Fruit fly (Drosophila melanogaster) whole organism, embryonic: ENCODE data around the gene CG18675.

ENCODE experiments used
- Asciz ChIP-seq: fragments of 200-800 bp; sonication (Bioruptor generic); optimal IDR thresholded peaks from 2 replicates; lab custom pipeline; 2017; ENCODE audit warnings: missing biosample characterization, mild to moderate bottlenecking, missing genetic modification characterization, missing genetic modification reagents
- Atf3 ChIP-seq: fragments of 200-800 bp; sonication (Bioruptor generic); optimal IDR thresholded peaks from 3 replicates; lab custom pipeline; 2016; ENCODE audit warnings: missing biosample characterization, missing genetic modification characterization
- CG10267 ChIP-seq: fragments of 200-800 bp; sonication (Bioruptor generic); optimal IDR thresholded peaks from 2 replicates; lab custom pipeline; 2018; ENCODE audit warnings: missing biosample characterization, mild to moderate bottlenecking, missing genetic modification characterization, moderate library complexity
- CG10366 ChIP-seq: fragments of 200-800 bp; sonication (Bioruptor generic); IDR thresholded peaks from 2 replicates; pipeline ENCODE4 v1.3.6; 2022; ENCODE audit warnings: missing biosample characterization, missing genetic modification characterization
- CG10462 ChIP-seq: fragments of 200-800 bp; sonication (Bioruptor generic); optimal IDR thresholded peaks from 2 replicates; lab custom pipeline; 2016; ENCODE audit warnings: missing biosample characterization, missing genetic modification characterization
- CG10979 ChIP-seq: fragments of 200-800 bp; sonication (Bioruptor generic); optimal IDR thresholded peaks from 2 replicates; lab custom pipeline; 2018; ENCODE audit warnings: missing biosample characterization, mild to moderate bottlenecking, missing genetic modification characterization, moderate library complexity
- CG12769 ChIP-seq: fragments of 200-800 bp; sonication (Bioruptor generic); optimal IDR thresholded peaks from 2 replicates; lab custom pipeline; 2019; ENCODE audit warnings: missing biosample characterization, mild to moderate bottlenecking, missing genetic modification characterization, moderate library complexity
- CG13287 ChIP-seq: fragments of 200-800 bp; sonication (Bioruptor generic); IDR thresholded peaks from 2 replicates; pipeline ENCODE4 v1.3.6; 2022; ENCODE audit warnings: missing biosample characterization, missing genetic modification characterization; ENCODE audit not compliant: partially characterized antibody
- CG13775 ChIP-seq: fragments of 200-800 bp; sonication (Bioruptor generic); optimal IDR thresholded peaks from 3 replicates; lab custom pipeline; 2017; ENCODE audit warnings: missing biosample characterization, mild to moderate bottlenecking, missing genetic modification characterization
- CG15479 ChIP-seq: fragments of 200-800 bp; sonication (Bioruptor generic); optimal IDR thresholded peaks from 3 replicates; lab custom pipeline; 2019; ENCODE audit warnings: missing biosample characterization, mild to moderate bottlenecking, missing genetic modification characterization, moderate library complexity
- CG15514 ChIP-seq: fragments of 200-800 bp; sonication (Bioruptor generic); optimal IDR thresholded peaks from 3 replicates; lab custom pipeline; 2017; ENCODE audit warnings: missing biosample characterization, missing genetic modification characterization, mild to moderate bottlenecking, moderate library complexity, missing genetic modification reagents
- CG17829 ChIP-seq: fragments of 200-800 bp; optimal IDR thresholded peaks from 2 replicates; lab custom pipeline; 2019; ENCODE audit warnings: missing biosample characterization, mild to moderate bottlenecking, missing genetic modification characterization, moderate library complexity
- CG2129 ChIP-seq: fragments of 200-800 bp; sonication (Bioruptor generic); IDR thresholded peaks from 2 replicates; pipeline ENCODE4 v1.3.6; 2022; ENCODE audit warnings: missing biosample characterization, missing genetic modification characterization; ENCODE audit not compliant: partially characterized antibody
- CG2199 ChIP-seq: fragments of 200-800 bp; sonication (Bioruptor generic); IDR thresholded peaks from 3 replicates; pipeline ENCODE4 v1.3.6; 2022; ENCODE audit warnings: missing biosample characterization, missing genetic modification characterization
- CG2712 ChIP-seq: fragments of 200-800 bp; optimal IDR thresholded peaks from 3 replicates; lab custom pipeline; 2019; ENCODE audit warnings: missing biosample characterization, mild to moderate bottlenecking, missing genetic modification characterization, moderate library complexity
- CG30403 ChIP-seq: fragments of 200-800 bp; sonication (Bioruptor generic); optimal IDR thresholded peaks from 3 replicates; lab custom pipeline; 2016; ENCODE audit warnings: missing biosample characterization, missing genetic modification characterization
- CG31365 ChIP-seq: fragments of 200-800 bp; sonication (Bioruptor generic); optimal IDR thresholded peaks from 2 replicates; lab custom pipeline; 2018; ENCODE audit warnings: missing biosample characterization, mild to moderate bottlenecking, missing genetic modification characterization
- CG32772 ChIP-seq: fragments of 200-800 bp; sonication (Bioruptor generic); IDR thresholded peaks from 2 replicates; pipeline ENCODE4 v1.3.6; 2022; ENCODE audit warnings: missing biosample characterization, missing genetic modification characterization
- CG4404 ChIP-seq: fragments of 200-800 bp; sonication (Bioruptor generic); IDR thresholded peaks from 2 replicates; pipeline ENCODE4 v1.3.6; 2022; ENCODE audit warnings: missing biosample characterization, missing genetic modification characterization
- CG4820 ChIP-seq: fragments of 200-800 bp; sonication (Bioruptor generic); optimal IDR thresholded peaks from 3 replicates; lab custom pipeline; 2016; ENCODE audit warnings: missing biosample characterization, missing genetic modification characterization
- CG6254 ChIP-seq: fragments of 200-800 bp; sonication (Bioruptor generic); optimal IDR thresholded peaks from 3 replicates; lab custom pipeline; 2017; ENCODE audit warnings: mild to moderate bottlenecking, missing biosample characterization, missing genetic modification reagents, missing genetic modification characterization
- CG6689 ChIP-seq: fragments of 200-800 bp; sonication (Bioruptor generic); IDR thresholded peaks from 2 replicates; pipeline ENCODE4 v1.3.6; 2022; ENCODE audit warnings: missing biosample characterization, missing genetic modification characterization
- CG7271 ChIP-seq: fragments of 200-800 bp; sonication (Bioruptor generic); optimal IDR thresholded peaks from 2 replicates; lab custom pipeline; 2018; ENCODE audit warnings: missing biosample characterization, mild to moderate bottlenecking, missing genetic modification characterization, moderate library complexity
- CG8388 ChIP-seq: fragments of 200-800 bp; sonication (Bioruptor generic); optimal IDR thresholded peaks from 2 replicates; lab custom pipeline; 2019; ENCODE audit warnings: missing biosample characterization, mild to moderate bottlenecking, missing genetic modification characterization, moderate library complexity
- CHES-1-like ChIP-seq: fragments of 200-800 bp; sonication (Bioruptor generic); optimal IDR thresholded peaks from 2 replicates; lab custom pipeline; 2016; ENCODE audit warnings: missing biosample characterization, missing genetic modification characterization
- H15 ChIP-seq: fragments of 200-800 bp; sonication (Bioruptor generic); IDR thresholded peaks from 3 replicates; pipeline ENCODE4 v1.3.6; 2022; ENCODE audit warnings: missing biosample characterization, missing genetic modification characterization
- Hand ChIP-seq: fragments of 200-800 bp; sonication (Bioruptor generic); optimal IDR thresholded peaks from 2 replicates; lab custom pipeline; 2017; ENCODE audit warnings: mild to moderate bottlenecking, missing biosample characterization, missing genetic modification reagents, missing genetic modification characterization
- Jarid2 ChIP-seq: fragments of 200-800 bp; sonication (Bioruptor generic); optimal IDR thresholded peaks from 3 replicates; lab custom pipeline; 2017; ENCODE audit warnings: mild to moderate bottlenecking, missing biosample characterization, missing genetic modification reagents, missing genetic modification characterization
- Med ChIP-seq: fragments of 200-800 bp; sonication (Bioruptor generic); peaks from one replicate; lab custom pipeline; 2016; ENCODE audit warnings: missing biosample characterization, missing genetic modification characterization, mild to moderate bottlenecking, inconsistent platforms, moderate library complexity
- Pdp1 ChIP-seq, 2 experiments: fragments of 200-800 bp; sonication (Bioruptor generic); optimal IDR thresholded peaks; 3 replicates each; lab custom pipeline; 2016; ENCODE audit warnings: missing biosample characterization in 2 of 2, missing genetic modification characterization in 2 of 2, mild to moderate bottlenecking in 1 of 2, moderate library complexity in 1 of 2
- Rfx ChIP-seq: fragments of 200-800 bp; sonication (Bioruptor generic); IDR thresholded peaks from 2 replicates; pipeline ENCODE4 v1.3.6; 2022; ENCODE audit warnings: missing biosample characterization, missing genetic modification characterization
- Xbp1 ChIP-seq: fragments of 200-800 bp; sonication (Bioruptor generic); optimal IDR thresholded peaks from 3 replicates; lab custom pipeline; 2016; ENCODE audit warnings: missing biosample characterization, mild to moderate bottlenecking, missing genetic modification characterization
- Xrp1 ChIP-seq: fragments of 200-800 bp; sonication (Bioruptor generic); IDR thresholded peaks from 2 replicates; pipeline ENCODE4 v1.3.6; 2022; ENCODE audit warnings: missing biosample characterization, missing genetic modification characterization
- az2 ChIP-seq: fragments of 200-800 bp; sonication (Bioruptor generic); optimal IDR thresholded peaks from 3 replicates; lab custom pipeline; 2016; ENCODE audit warnings: missing biosample characterization, missing genetic modification characterization
- ci ChIP-seq: fragments of 200-800 bp; sonication (Bioruptor generic); IDR thresholded peaks from 3 replicates; pipeline ENCODE4 v1.3.6; 2022; ENCODE audit warnings: missing biosample characterization, missing genetic modification characterization
- dan ChIP-seq: fragments of 200-800 bp; sonication (Bioruptor generic); IDR thresholded peaks from 2 replicates; pipeline ENCODE4 v1.3.6; 2022; ENCODE audit warnings: missing biosample characterization, missing genetic modification characterization
- eyg ChIP-seq: fragments of 200-800 bp; sonication (Bioruptor generic); optimal IDR thresholded peaks from 3 replicates; lab custom pipeline; 2016; ENCODE audit warnings: missing biosample characterization, missing genetic modification characterization
- inv ChIP-seq: fragments of 200-800 bp; sonication (Bioruptor generic); IDR thresholded peaks from 2 replicates; pipeline ENCODE4 v1.3.6; 2022; ENCODE audit warnings: missing biosample characterization, missing genetic modification characterization; ENCODE audit not compliant: partially characterized antibody
- jing ChIP-seq: fragments of 200-800 bp; sonication (Bioruptor generic); optimal IDR thresholded peaks from 2 replicates; lab custom pipeline; 2018; ENCODE audit warnings: missing biosample characterization, mild to moderate bottlenecking, missing genetic modification characterization
- knrl ChIP-seq: fragments of 200-800 bp; sonication (Bioruptor generic); IDR thresholded peaks from 3 replicates; pipeline ENCODE4 v1.3.6; 2022; ENCODE audit warnings: missing biosample characterization, missing genetic modification characterization; ENCODE audit not compliant: partially characterized antibody
- maf-S ChIP-seq: fragments of 200-800 bp; sonication (Bioruptor generic); optimal IDR thresholded peaks from 2 replicates; lab custom pipeline; 2016; ENCODE audit warnings: missing biosample characterization, missing genetic modification characterization
- nau ChIP-seq: fragments of 200-800 bp; sonication (Bioruptor generic); optimal IDR thresholded peaks from 3 replicates; lab custom pipeline; 2017; ENCODE audit warnings: missing biosample characterization, mild to moderate bottlenecking, missing genetic modification characterization, missing genetic modification reagents
- nom ChIP-seq: fragments of 200-800 bp; sonication (Bioruptor generic); optimal IDR thresholded peaks from 2 replicates; lab custom pipeline; 2017; ENCODE audit warnings: missing biosample characterization, missing genetic modification characterization, mild to moderate bottlenecking, moderate library complexity, missing genetic modification reagents
- phol ChIP-seq: fragments of 200-800 bp; sonication (Bioruptor generic); optimal IDR thresholded peaks from 3 replicates; lab custom pipeline; 2018; ENCODE audit warnings: missing biosample characterization, mild to moderate bottlenecking, missing genetic modification characterization, moderate library complexity
- sob ChIP-seq: fragments of 200-800 bp; sonication (Bioruptor generic); IDR thresholded peaks from 2 replicates; pipeline ENCODE4 v1.3.6; 2022; ENCODE audit warnings: missing biosample characterization, missing genetic modification characterization
- twi ChIP-seq: fragments of 200-800 bp; optimal IDR thresholded peaks from 2 replicates; lab custom pipeline; 2019; ENCODE audit warnings: missing biosample characterization, mild to moderate bottlenecking, missing genetic modification characterization, moderate library complexity
- zen ChIP-seq: fragments of 200-800 bp; sonication (Bioruptor generic); optimal IDR thresholded peaks from 3 replicates; lab custom pipeline; 2018; ENCODE audit warnings: missing biosample characterization, mild to moderate bottlenecking, missing genetic modification characterization, moderate library complexity
- zen2 ChIP-seq: fragments of 200-800 bp; sonication (Bioruptor generic); IDR thresholded peaks from 3 replicates; pipeline ENCODE4 v1.3.6; 2022; ENCODE audit warnings: missing biosample characterization, missing genetic modification characterization; ENCODE audit not compliant: partially characterized antibody
- zf30C ChIP-seq: fragments of 200-800 bp; sonication (Bioruptor generic); optimal IDR thresholded peaks from 3 replicates; lab custom pipeline; 2018; ENCODE audit warnings: missing biosample characterization, mild to moderate bottlenecking, missing genetic modification characterization
- zfh1 ChIP-seq: fragments of 200-800 bp; sonication (Bioruptor generic); IDR thresholded peaks from 3 replicates; pipeline ENCODE4 v1.3.6; 2022; ENCODE audit warnings: missing biosample characterization, missing genetic modification characterization

The CG18675 gene

DNA sequence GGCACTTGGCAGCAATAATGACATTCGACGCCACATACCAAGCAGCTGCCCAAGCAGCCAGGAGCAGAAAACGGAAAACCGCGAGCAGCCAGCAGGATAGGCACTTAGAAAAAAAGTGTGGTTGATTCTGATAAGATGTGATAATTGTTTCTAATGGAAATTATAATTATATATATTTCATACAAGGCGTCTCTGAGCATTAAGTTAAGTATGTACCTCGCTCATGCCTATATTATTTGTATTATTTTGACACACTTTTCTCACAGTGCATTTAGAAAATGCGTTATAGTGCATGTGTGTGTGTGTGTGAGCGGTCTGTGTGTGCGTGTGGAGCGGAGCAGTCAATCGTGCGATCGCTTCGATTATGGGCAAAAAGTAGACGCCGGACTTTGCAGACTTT is 15.3 kb upstream of the CG18675 start (continued):
- no peak for TF ChIP-seq CHES-1-like (GFP tag; lab: Kevin White, UChicago)
- peak; percentile 9 for TF ChIP-seq CG30403
- TF ChIP-seq CG2199 (GFP tag; lab: Robert Waterston, UW), result no peak
- TF ChIP-seq knrl (GFP tag; lab: Robert Waterston, UW), result no peak
- TF ChIP-seq Xbp1 (GFP tag; lab: Kevin White, UChicago), result peak; percentile 19
- peak; percentile 22 for TF ChIP-seq CG8388 (GFP tag; lab: Kevin White, UChicago)
- no peak for TF ChIP-seq nau (GFP tag; lab: Kevin White, UChicago)
- no peak for TF ChIP-seq maf-S (GFP tag; lab: Kevin White, UChicago)
- TF ChIP-seq Med (GFP tag; lab: Kevin White, UChicago), result peak; percentile 58
- no peak for TF ChIP-seq CG12769 (tag; lab: Kevin White, UChicago)
- TF ChIP-seq phol (tag; lab: Kevin White, UChicago), result peak; percentile 44
- TF ChIP-seq zfh1 (GFP tag; lab: Robert Waterston, UW), result peak; percentile 70
- no peak for TF ChIP-seq zen2
- TF ChIP-seq CG10979, result peak; percentile 67
- no peak for TF ChIP-seq CG2129
- TF ChIP-seq Rfx (GFP tag; lab: Robert Waterston, UW), result no peak
- peak; percentile 11 for TF ChIP-seq az2
- peak; percentile 56 for TF ChIP-seq CG17829 (tag; lab: Kevin White, UChicago)
- TF ChIP-seq CG2712 (tag; lab: Kevin White, UChicago), result peak; percentile 72
- TF ChIP-seq Jarid2, result no peak
- TF ChIP-seq ci, result 0 out of 3 replicates have a peak, but pooled peaks have one; percentile 25
- no peak for TF ChIP-seq CG13287 (GFP tag; lab: Robert Waterston, UW)
- TF ChIP-seq CG13775 (GFP tag; lab: Kevin White, UChicago), result peak; percentile 21
- no peak for TF ChIP-seq Hand (GFP tag; lab: Kevin White, UChicago)
- no peak for TF ChIP-seq twi (tag; lab: Kevin White, UChicago)
- no peak for TF ChIP-seq CG15514
- 0 out of 2 replicates have a peak, but pooled peaks have one; percentile 22 for TF ChIP-seq CG32772 (GFP tag; lab: Robert Waterston, UW)
- TF ChIP-seq CG4820 (GFP tag; lab: Kevin White, UChicago), result peak; percentile 7
- peak; percentile 0 for TF ChIP-seq CG6254 (GFP tag; lab: Kevin White, UChicago)
- peak; percentile 90 for TF ChIP-seq zen (tag; lab: Kevin White, UChicago)
- TF ChIP-seq CG4404 (GFP tag; lab: Robert Waterston, UW), result peak; percentile 76
- TF ChIP-seq CG15479, result peak; percentile 5
- no peak for TF ChIP-seq inv (GFP tag; lab: Robert Waterston, UW)
- peak; percentile 58 for TF ChIP-seq zf30C
- peak; percentile 76 for TF ChIP-seq Xrp1 (GFP tag; lab: Robert Waterston, UW)
- peak; percentile 27; the same call in 1 of the 2 replicates for TF ChIP-seq CG6689
- 0 out of 2 replicates have a peak, but pooled peaks have one; percentile 12 for TF ChIP-seq CG10366 (GFP tag; lab: Robert Waterston, UW)
- TF ChIP-seq jing (GFP tag; lab: Kevin White, UChicago), result no peak
- no peak for TF ChIP-seq sob (GFP tag; lab: Robert Waterston, UW)
- no peak for TF ChIP-seq H15 (GFP tag; lab: Robert Waterston, UW)
- TF ChIP-seq nom, result peak; percentile 19
- no peak for TF ChIP-seq CG31365 (tag; lab: Kevin White, UChicago)
- peak; percentile 28 for TF ChIP-seq CG10267 (tag; lab: Kevin White, UChicago)
- no peak for TF ChIP-seq Pdp1 (GFP tag; optimal IDR thresholded peaks at IDR 0.05; lab: Kevin White, UChicago)
- TF ChIP-seq Asciz (GFP tag; lab: Kevin White, UChicago), result no peak
- no peak for TF ChIP-seq CG10462 (GFP tag; lab: Kevin White, UChicago)
- no peak for TF ChIP-seq eyg (GFP tag; lab: Kevin White, UChicago)
- peak; percentile 59 for TF ChIP-seq CG7271 (tag; lab: Kevin White, UChicago)
- 0 out of 2 replicates have a peak, but pooled peaks have one; percentile 30 for TF ChIP-seq dan
- TF ChIP-seq Atf3 (GFP tag; lab: Kevin White, UChicago), result no peak
